Worm (Caenorhabditis elegans): ENCODE data around the gene T19D12.4.

DNA sequence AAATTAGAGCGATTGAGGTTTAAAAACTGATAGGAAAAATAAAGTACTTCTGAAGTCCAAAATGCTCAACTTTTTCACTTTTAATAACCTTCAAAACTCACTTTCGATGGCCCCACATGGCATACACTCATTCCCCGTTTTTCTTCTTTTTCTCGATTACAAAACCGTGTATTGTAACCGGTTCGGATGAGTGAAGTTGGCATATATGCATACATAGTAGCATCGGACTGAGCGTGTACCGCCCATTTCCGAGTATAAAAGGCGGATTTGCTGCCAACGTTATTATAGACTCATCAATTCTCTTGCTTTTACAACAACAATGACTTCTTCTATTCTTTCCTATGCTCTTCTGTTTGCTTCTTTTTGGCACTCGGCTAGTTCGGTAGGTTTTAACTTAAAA lies 48.1 kb upstream of the T19D12.4 start, which contains the start of gene C56C10.4:
- no peak for TF ChIP-seq elt-1 (tag; optimal IDR thresholded peaks at IDR 0.05)
- TF ChIP-seq nhr-11 (tag; optimal IDR thresholded peaks at IDR 0.05): no peak
- no peak for TF ChIP-seq mdl-1 (tag; optimal IDR thresholded peaks at IDR 0.05)
- no peak for TF ChIP-seq R02D3.7 (tag; optimal IDR thresholded peaks at IDR 0.05)
- TF ChIP-seq skn-1 (tag; optimal IDR thresholded peaks at IDR 0.05): no peak

All from whole organism, L2 larva.